Fruit fly (Drosophila melanogaster) whole organism, prepupa: ENCODE measurements around the gene CG1172.
A peak's percentile ranks its signal among the peaks of the same experiment; 100 is the strongest.

ENCODE experiments used
- CG6276 ChIP-seq: fragments of 200-800 bp; sonication (Bioruptor generic); optimal IDR thresholded peaks from 2 replicates; lab custom pipeline; 2017; ENCODE audit warnings: missing biosample characterization, mild to moderate bottlenecking, missing genetic modification characterization
- Sox14 ChIP-seq: fragments of 200-800 bp; sonication (Bioruptor generic); optimal IDR thresholded peaks from 3 replicates; lab custom pipeline; 2016; ENCODE audit warnings: missing biosample characterization, missing genetic modification characterization
- achi ChIP-seq: fragments of 200-800 bp; sonication (Bioruptor generic); optimal IDR thresholded peaks from 3 replicates; lab custom pipeline; 2016; ENCODE audit warnings: missing biosample characterization, missing genetic modification characterization
- esn ChIP-seq: fragments of 200-800 bp; sonication (Bioruptor generic); optimal IDR thresholded peaks from 2 replicates; lab custom pipeline; 2016; ENCODE audit warnings: missing biosample characterization, mild to moderate bottlenecking, missing genetic modification characterization, moderate library complexity
- fkh ChIP-seq: fragments of 200-800 bp; sonication (Bioruptor generic); optimal IDR thresholded peaks from 3 replicates; lab custom pipeline; 2017; ENCODE audit warnings: missing biosample characterization, mild to moderate bottlenecking, missing genetic modification characterization, moderate library complexity

CG1172 gene

DNA sequence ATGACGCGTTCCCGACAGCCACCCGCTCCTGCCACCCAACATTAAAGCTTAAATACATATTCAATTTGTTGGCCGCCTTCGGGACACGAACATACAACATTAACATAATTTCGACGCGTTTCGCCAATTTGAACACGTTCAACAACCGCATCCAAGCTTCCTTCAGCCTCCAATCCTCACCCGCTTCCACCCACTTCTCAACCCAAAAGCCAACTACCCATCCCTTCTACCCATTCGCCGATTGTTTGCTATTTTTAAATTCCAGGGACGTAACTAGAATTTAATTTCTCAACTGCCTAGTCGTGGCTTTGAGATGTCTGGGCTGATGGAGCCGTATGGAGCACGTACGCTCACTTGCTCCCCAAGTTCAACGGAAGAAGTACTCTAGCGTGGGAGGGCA is 36.1 kb downstream of the CG1172 start:
- TF ChIP-seq esn, result no peak

DNA sequence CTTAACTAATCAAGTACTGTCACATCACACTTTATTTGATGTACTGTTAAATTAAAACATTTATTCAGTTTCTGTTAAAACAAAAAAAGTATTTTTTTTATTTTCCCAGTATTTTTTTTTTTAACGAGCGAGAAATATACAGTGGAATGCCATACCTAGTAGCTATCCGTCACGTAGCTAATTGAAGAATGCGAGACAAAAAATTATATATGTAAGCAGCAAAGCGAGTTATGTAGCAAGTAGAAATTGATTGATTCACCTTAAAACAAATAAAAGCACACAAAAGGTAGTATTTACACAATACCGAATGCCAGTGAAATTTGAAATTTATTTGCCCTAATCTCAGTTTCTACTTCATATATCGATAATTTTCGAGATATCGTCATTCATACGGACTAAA is 45.0 kb downstream of the CG1172 start:
- TF ChIP-seq Sox14, result peak; percentile 24
- peak; percentile 65 for TF ChIP-seq fkh
- no peak for TF ChIP-seq achi (GFP tag; lab: Kevin White, UChicago)
- no peak for TF ChIP-seq CG6276 (GFP tag; lab: Kevin White, UChicago)
- TF ChIP-seq, all 60 proteins: peak for 2
